Worm (Caenorhabditis elegans): ENCODE data around the gene F23D12.10.

- TF ChIP-seq mep-1 (tag; optimal IDR thresholded peaks at IDR 0.05) = no peak
- TF ChIP-seq bed-3 (GFP tag; optimal IDR thresholded peaks at IDR 0.05) = no peak
- no peak for TF ChIP-seq unc-39 (tag; optimal IDR thresholded peaks at IDR 0.05)
- TF ChIP-seq nhr-76 (tag; optimal IDR thresholded peaks at IDR 0.05) = no peak
- no peak for TF ChIP-seq unc-62 (GFP tag; optimal IDR thresholded peaks at IDR 0.05)
- no peak for TF ChIP-seq nhr-237 (tag; optimal IDR thresholded peaks at IDR 0.05)
- TF ChIP-seq ceh-39 (tag; optimal IDR thresholded peaks at IDR 0.05) = no peak
- no peak for TF ChIP-seq lsy-2 (tag; optimal IDR thresholded peaks at IDR 0.05)
- no peak for TF ChIP-seq lin-13 (tag; optimal IDR thresholded peaks at IDR 0.05)
- TF ChIP-seq M03D4.4 (tag; optimal IDR thresholded peaks at IDR 0.05) = no peak
- TF ChIP-seq ham-2 (GFP tag; optimal IDR thresholded peaks at IDR 0.05) = no peak
- no peak for TF ChIP-seq ces-1 (GFP tag; optimal IDR thresholded peaks at IDR 0.05)
- TF ChIP-seq mab-5 (tag; optimal IDR thresholded peaks at IDR 0.05) = no peak
These were observed 38.2 kb upstream of the F23D12.10 start, which contains the start of gene F23D12.7 for ce11 chrX:14453735-14454134.

Data from whole organism, mixed stage, embryonic.